3 fruit fly cellular contexts compared by ENCODE assay signal in the genomic region with DNA sequence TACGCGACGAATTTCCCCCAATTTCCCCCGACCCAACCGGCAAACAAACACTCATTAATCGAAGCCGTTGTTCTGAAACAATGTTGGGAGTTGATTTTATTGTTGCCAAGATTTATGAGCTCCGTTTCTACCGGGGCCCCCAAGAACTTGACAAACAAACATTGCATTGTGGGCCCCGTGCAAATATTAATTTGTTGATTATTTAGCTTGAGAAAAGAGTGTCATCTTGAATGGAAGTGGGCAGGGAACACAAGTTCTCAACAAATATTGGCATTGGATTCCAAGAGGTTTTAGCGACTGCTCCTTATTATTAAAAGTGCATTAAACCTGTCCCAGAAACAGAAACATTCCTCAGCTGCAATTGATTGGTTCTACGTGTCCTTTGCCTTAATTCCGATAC.
A peak's percentile ranks its signal among the peaks of the same experiment; 100 is the strongest.
TF ChIP-seq lines count a peak whose summit lies in the region.

No protein-coding gene starts in this region.

- no peak for TF ChIP-seq CTCF in whole organism, embryonic (GFP tag; optimal IDR thresholded peaks at IDR 0.05; lab: Kevin White, UChicago)

TF ChIP-seq in whole organism, embryonic, 481 proteins besides CTCF, POLR2A, EP300 and RAD21:
- TF ChIP-seq ATbp (GFP tag; optimal IDR thresholded peaks at IDR 0.05; lab: Kevin White, UChicago) (peak; percentile 7), dmrt11E (tag; optimal IDR thresholded peaks at IDR 0.05; lab: Kevin White, UChicago) (peak; percentile 35), CG17568 (GFP tag; optimal IDR thresholded peaks at IDR 0.05; lab: Kevin White, UChicago) (no peak), CG10274 (GFP tag; optimal IDR thresholded peaks at IDR 0.05; lab: Kevin White, UChicago) (no peak), Trl (optimal IDR thresholded peaks at IDR 0.05; lab: Kevin White, UChicago) (no peak), Trl (GFP tag; optimal IDR thresholded peaks at IDR 0.05; lab: Kevin White, UChicago) (no peak), lov (optimal IDR thresholded peaks at IDR 0.05; lab: Kevin White, UChicago) (no peak), lov (GFP tag; IDR thresholded peaks at IDR 0.05; lab: Robert Waterston, UW) (no peak), zfh2 (GFP tag; optimal IDR thresholded peaks at IDR 0.05; lab: Kevin White, UChicago) (no peak), HLH54F (GFP tag; optimal IDR thresholded peaks at IDR 0.05; lab: Kevin White, UChicago) (no peak), CG15696 (tag; optimal IDR thresholded peaks at IDR 0.05; lab: Kevin White, UChicago) (peak; percentile 3), CG1603 (tag; optimal IDR thresholded peaks at IDR 0.05; lab: Kevin White, UChicago) (peak; percentile 10), crol (GFP tag; IDR thresholded peaks at IDR 0.05; lab: Robert Waterston, UW) (peak; percentile 43; the same call in 1 of the 2 replicates), sens (GFP tag; lab: Kevin White, UChicago) (peak; percentile 30), nom (GFP tag; optimal IDR thresholded peaks at IDR 0.05; lab: Kevin White, UChicago) (peak; percentile 44)

TF ChIP-seq in whole organism, prepupa, 60 proteins besides CTCF, POLR2A, EP300 and RAD21 (continues in another document):
- TF ChIP-seq svp (GFP tag; lab: Kevin White, UChicago) (peak; percentile 44), CG8119 (GFP tag; IDR thresholded peaks at IDR 0.05; lab: Robert Waterston, UW) (0 out of 3 replicates have a peak, but pooled peaks have one; percentile 15), fkh (GFP tag; optimal IDR thresholded peaks at IDR 0.05; lab: Kevin White, UChicago) (no peak), CG1621 (tag; optimal IDR thresholded peaks at IDR 0.05; lab: Kevin White, UChicago) (peak; percentile 31), cyc (GFP tag; optimal IDR thresholded peaks at IDR 0.05; lab: Kevin White, UChicago) (no peak), salr (GFP tag; optimal IDR thresholded peaks at IDR 0.05; lab: Kevin White, UChicago) (peak in 1 of 2 experiments; percentile 26), Ets21C (GFP tag; optimal IDR thresholded peaks at IDR 0.05; lab: Kevin White, UChicago) (no peak), dac (GFP tag; optimal IDR thresholded peaks at IDR 0.05; lab: Kevin White, UChicago) (no peak), CG10669 (GFP tag; optimal IDR thresholded peaks at IDR 0.05; lab: Kevin White, UChicago) (peak; percentile 58), eg (GFP tag; IDR thresholded peaks at IDR 0.05; lab: Robert Waterston, UW) (no peak), ss (GFP tag; optimal IDR thresholded peaks at IDR 0.05; lab: Kevin White, UChicago) (peak; percentile 48 to 50), CG15336 (GFP tag; IDR thresholded peaks at IDR 0.05; lab: Robert Waterston, UW) (no peak), Eip75B (GFP tag; optimal IDR thresholded peaks at IDR 0.05; lab: Kevin White, UChicago) (peak; percentile 1), vri (GFP tag; optimal IDR thresholded peaks at IDR 0.05; lab: Kevin White, UChicago) (no peak), CG34406 (GFP tag; optimal IDR thresholded peaks at IDR 0.05; lab: Kevin White, UChicago) (peak; percentile 49), CG6792 (GFP tag; optimal IDR thresholded peaks at IDR 0.05; lab: Kevin White, UChicago) (peak; percentile 5), CG8319 (GFP tag; optimal IDR thresholded peaks at IDR 0.05; lab: Kevin White, UChicago) (peak; percentile 11), CG3919 (GFP tag; optimal IDR thresholded peaks at IDR 0.05; lab: Kevin White, UChicago) (peak; percentile 61), Ets96B (tag; optimal IDR thresholded peaks at IDR 0.05; lab: Kevin White, UChicago) (peak; percentile 23), Sox15 (GFP tag; optimal IDR thresholded peaks at IDR 0.05; lab: Kevin White, UChicago) (no peak), CG3032 (tag; optimal IDR thresholded peaks at IDR 0.05; lab: Kevin White, UChicago) (peak; percentile 38), OdsH (GFP tag; optimal IDR thresholded peaks at IDR 0.05; lab: Kevin White, UChicago) (peak; percentile 8), spab (GFP tag; optimal IDR thresholded peaks at IDR 0.05; lab: Kevin White, UChicago) (peak; percentile 57), Hr38 (GFP tag; optimal IDR thresholded peaks at IDR 0.05; lab: Kevin White, UChicago) (no peak), net (GFP tag; optimal IDR thresholded peaks at IDR 0.05; lab: Kevin White, UChicago) (peak; percentile 56), fd59A (GFP tag; optimal IDR thresholded peaks at IDR 0.05; lab: Kevin White, UChicago) (peak; percentile 18), CG6854 (GFP tag; optimal IDR thresholded peaks at IDR 0.05; lab: Kevin White, UChicago) (no peak), Hr4 (GFP tag; optimal IDR thresholded peaks at IDR 0.05; lab: Kevin White, UChicago) (no peak), Eip93F (GFP tag; optimal IDR thresholded peaks at IDR 0.05; lab: Kevin White, UChicago) (no peak), topi (GFP tag; optimal IDR thresholded peaks at IDR 0.05; lab: Kevin White, UChicago) (no peak), CG6276 (GFP tag; optimal IDR thresholded peaks at IDR 0.05; lab: Kevin White, UChicago) (no peak), CG16779 (tag; optimal IDR thresholded peaks at IDR 0.05; lab: Kevin White, UChicago) (no peak), CG9139 (GFP tag; optimal IDR thresholded peaks at IDR 0.05; lab: Kevin White, UChicago) (peak; percentile 48), CG7368 (GFP tag; optimal IDR thresholded peaks at IDR 0.05; lab: Kevin White, UChicago) (peak; percentile 40), pdm3 (GFP tag; optimal IDR thresholded peaks at IDR 0.05; lab: Kevin White, UChicago) (peak; percentile 40), Met (GFP tag; optimal IDR thresholded peaks at IDR 0.05; lab: Kevin White, UChicago) (no peak), CG8632 (GFP tag; optimal IDR thresholded peaks at IDR 0.05; lab: Kevin White, UChicago) (peak; percentile 50), Sox102F (GFP tag; optimal IDR thresholded peaks at IDR 0.05; lab: Kevin White, UChicago) (no peak)

TF ChIP-seq in whole organism, pupa, 21 proteins besides CTCF, POLR2A, EP300 and RAD21:
- no peak for TF ChIP-seq rn (GFP tag; IDR thresholded peaks at IDR 0.05; lab: Robert Waterston, UW)
- TF ChIP-seq CG10348 (GFP tag; IDR thresholded peaks at IDR 0.05; lab: Robert Waterston, UW), result no peak
- TF ChIP-seq CG12605 (GFP tag; IDR thresholded peaks at IDR 0.05; lab: Robert Waterston, UW), result no peak
- peak; percentile 42 for TF ChIP-seq CG14655 (GFP tag; optimal IDR thresholded peaks at IDR 0.05; lab: Kevin White, UChicago)
- peak; percentile 5 for TF ChIP-seq Snoo (tag; optimal IDR thresholded peaks at IDR 0.05; lab: Kevin White, UChicago)
- no peak for TF ChIP-seq D1 (tag; optimal IDR thresholded peaks at IDR 0.05; lab: Kevin White, UChicago)
- no peak for TF ChIP-seq CG8301 (tag; optimal IDR thresholded peaks at IDR 0.05; lab: Kevin White, UChicago)
- TF ChIP-seq fd96Ca (GFP tag; IDR thresholded peaks at IDR 0.05; lab: Robert Waterston, UW), result 0 out of 3 replicates have a peak, but pooled peaks have one; percentile 8
- TF ChIP-seq gl (tag; optimal IDR thresholded peaks at IDR 0.05; lab: Kevin White, UChicago), result peak; percentile 64
- TF ChIP-seq CG9948 (tag; optimal IDR thresholded peaks at IDR 0.05; lab: Kevin White, UChicago), result peak; percentile 4
- TF ChIP-seq CG13204 (GFP tag; optimal IDR thresholded peaks at IDR 0.05; lab: Kevin White, UChicago), result peak; percentile 50
- peak; percentile 60 for TF ChIP-seq CG34367 (tag; optimal IDR thresholded peaks at IDR 0.05; lab: Kevin White, UChicago)
- TF ChIP-seq Ets98B (GFP tag; IDR thresholded peaks at IDR 0.05; lab: Robert Waterston, UW), result peak; percentile 19; the same call in 1 of the 2 replicates
- TF ChIP-seq CG32121 (GFP tag; IDR thresholded peaks at IDR 0.05; lab: Robert Waterston, UW), result no peak
- peak; percentile 41 for TF ChIP-seq CG15710 (tag; optimal IDR thresholded peaks at IDR 0.05; lab: Kevin White, UChicago)
- TF ChIP-seq CG8159 (tag; optimal IDR thresholded peaks at IDR 0.05; lab: Kevin White, UChicago), result peak; percentile 47
- peak; percentile 34; the same call in 1 of the 3 replicates for TF ChIP-seq CG4496 (GFP tag; IDR thresholded peaks at IDR 0.05; lab: Robert Waterston, UW)
- peak; percentile 56 for TF ChIP-seq Pif1A (GFP tag; optimal IDR thresholded peaks at IDR 0.05; lab: Kevin White, UChicago)
- TF ChIP-seq EcR (GFP tag; optimal IDR thresholded peaks at IDR 0.05; lab: Kevin White, UChicago), result peak; percentile 52
- peak; percentile 40 for TF ChIP-seq Pif1B (GFP tag; optimal IDR thresholded peaks at IDR 0.05; lab: Kevin White, UChicago)
- TF ChIP-seq CG17806 (tag; optimal IDR thresholded peaks at IDR 0.05; lab: Kevin White, UChicago), result peak; percentile 28
TF ChIP-seq in whole organism, pupa: peak in this region for 15.
